Worm (Caenorhabditis elegans): ENCODE results near the gene rib-2.
"Not testable (repeated sequence)": the region's sequence is repeated elsewhere in the genome, so short reads cannot be mapped to it uniquely, and the experiment has no call there.

rib-2 gene

ce11 chrIII:10750043-10750442, 7.4 kb downstream of the rib-2 start, which contains the start of gene enu-3.6:
Gene enu-3.6 (plus strand): TSS chrIII:10750434.
- TF ChIP-seq lin-32 (GFP tag; optimal IDR thresholded peaks at IDR 0.05); blmp-1 (tag; optimal IDR thresholded peaks at IDR 0.05); mls-2 (tag; optimal IDR thresholded peaks at IDR 0.05): not testable (repeated sequence)

ce11 chrIII:10754379-10754778, 11.8 kb downstream of the rib-2 start:
- TF ChIP-seq bed-3 (GFP tag; optimal IDR thresholded peaks at IDR 0.05) (no peak), sptf-1 (tag; optimal IDR thresholded peaks at IDR 0.05) (no peak)

- no peak for TF ChIP-seq nhr-12 (tag; optimal IDR thresholded peaks at IDR 0.05)
- TF ChIP-seq elt-3 (tag; optimal IDR thresholded peaks at IDR 0.05): no peak
Observed at ce11 chrIII:10755480-10756066, 13.0 kb downstream of the rib-2 start, which contains the start of gene hpl-2. Gene hpl-2 (minus strand): TSS chrIII:10755530.

- TF ChIP-seq elt-1 (tag; optimal IDR thresholded peaks at IDR 0.05; ENCODE audit: borderline replicate concordance, insufficient read depth): no peak
- TF ChIP-seq cnd-1 (tag; optimal IDR thresholded peaks at IDR 0.05): no peak
- TF ChIP-seq ceh-43 (GFP tag; optimal IDR thresholded peaks at IDR 0.05): no peak
- no peak for TF ChIP-seq nhr-2 (tag; optimal IDR thresholded peaks at IDR 0.05)
- TF ChIP-seq nhr-237 (tag; optimal IDR thresholded peaks at IDR 0.05): no peak
- TF ChIP-seq ces-1 (GFP tag; optimal IDR thresholded peaks at IDR 0.05): no peak
- TF ChIP-seq unc-120 (tag; optimal IDR thresholded peaks at IDR 0.05; ENCODE audit: poor library complexity, severe bottlenecking): no peak
- TF ChIP-seq pha-4 (tag; optimal IDR thresholded peaks at IDR 0.05): no peak
- no peak for TF ChIP-seq nhr-12 (tag; optimal IDR thresholded peaks at IDR 0.05)
- no peak for TF ChIP-seq lsy-2 (tag; optimal IDR thresholded peaks at IDR 0.05)
- TF ChIP-seq zip-8 (tag; optimal IDR thresholded peaks at IDR 0.05): no peak
- TF ChIP-seq flh-1 (GFP tag; optimal IDR thresholded peaks at IDR 0.05): no peak
- TF ChIP-seq mls-2 (tag; optimal IDR thresholded peaks at IDR 0.05): no peak
- no peak for TF ChIP-seq lin-13 (tag; optimal IDR thresholded peaks at IDR 0.05)
- TF ChIP-seq mab-5 (tag; optimal IDR thresholded peaks at IDR 0.05): no peak
Observed at ce11 chrIII:10757540-10757939, 14.9 kb downstream of the rib-2 start, which contains the start of gene rnf-113. Gene rnf-113 (minus strand): TSS chrIII:10757640.

ce11 chrIII:10758422-10758821, 15.8 kb downstream of the rib-2 start, which contains the start of gene K01G5.10:
Gene K01G5.10 (minus strand): TSS chrIII:10758522.
- TF ChIP-seq nhr-237 (tag; optimal IDR thresholded peaks at IDR 0.05) (no peak), hlh-1 (tag; optimal IDR thresholded peaks at IDR 0.05) (no peak), ztf-11 (tag; optimal IDR thresholded peaks at IDR 0.05) (no peak), lsy-2 (tag; optimal IDR thresholded peaks at IDR 0.05) (no peak), drap-1 (GFP tag; optimal IDR thresholded peaks at IDR 0.05) (no peak), pha-4 (tag; optimal IDR thresholded peaks at IDR 0.05) (no peak), sptf-1 (tag; optimal IDR thresholded peaks at IDR 0.05) (no peak), snpc-4 (tag; optimal IDR thresholded peaks at IDR 0.05) (no peak), ham-2 (GFP tag; optimal IDR thresholded peaks at IDR 0.05) (no peak)

- TF ChIP-seq ces-1 (GFP tag; optimal IDR thresholded peaks at IDR 0.05) (peak; percentile 91), nhr-2 (tag; optimal IDR thresholded peaks at IDR 0.05) (peak; percentile 71), blmp-1 (tag; optimal IDR thresholded peaks at IDR 0.05) (peak; percentile 72), ztf-11 (tag; optimal IDR thresholded peaks at IDR 0.05) (peak; percentile 99), pha-4 (tag; optimal IDR thresholded peaks at IDR 0.05) (peak; percentile 100), mep-1 (tag; optimal IDR thresholded peaks at IDR 0.05) (peak; percentile 100), tbx-8 (GFP tag; optimal IDR thresholded peaks at IDR 0.05) (peak; percentile 97), cnd-1 (tag; optimal IDR thresholded peaks at IDR 0.05) (peak; percentile 98), lin-13 (tag; optimal IDR thresholded peaks at IDR 0.05) (peak; percentile 100), mab-5 (tag; optimal IDR thresholded peaks at IDR 0.05) (peak; percentile 81), ceh-43 (GFP tag; optimal IDR thresholded peaks at IDR 0.05) (peak; percentile 93), ham-2 (GFP tag; optimal IDR thresholded peaks at IDR 0.05) (peak; percentile 90), bed-3 (GFP tag; optimal IDR thresholded peaks at IDR 0.05) (peak; percentile 88), lin-32 (GFP tag; optimal IDR thresholded peaks at IDR 0.05) (peak; percentile 87), unc-39 (tag; optimal IDR thresholded peaks at IDR 0.05) (peak; percentile 96), sem-2 (GFP tag; optimal IDR thresholded peaks at IDR 0.05) (peak; percentile 74), elt-3 (tag; optimal IDR thresholded peaks at IDR 0.05) (peak; percentile 88), unc-120 (tag; optimal IDR thresholded peaks at IDR 0.05; ENCODE audit: poor library complexity, severe bottlenecking) (peak; percentile 97), snpc-4 (tag; optimal IDR thresholded peaks at IDR 0.05) (no peak), M03D4.4 (tag; optimal IDR thresholded peaks at IDR 0.05) (peak; percentile 98), unc-62 (GFP tag; optimal IDR thresholded peaks at IDR 0.05) (peak; percentile 96), mls-2 (tag; optimal IDR thresholded peaks at IDR 0.05) (peak; percentile 99), nhr-28 (tag; optimal IDR thresholded peaks at IDR 0.05) (peak; percentile 91), drap-1 (GFP tag; optimal IDR thresholded peaks at IDR 0.05) (peak; percentile 99), hlh-1 (tag; optimal IDR thresholded peaks at IDR 0.05) (peak; percentile 94), lsy-2 (tag; optimal IDR thresholded peaks at IDR 0.05) (peak; percentile 94), sptf-1 (tag; optimal IDR thresholded peaks at IDR 0.05) (peak; percentile 99), nhr-12 (tag; optimal IDR thresholded peaks at IDR 0.05) (peak; percentile 99), ceh-39 (tag; optimal IDR thresholded peaks at IDR 0.05) (peak; percentile 99), zip-8 (tag; optimal IDR thresholded peaks at IDR 0.05) (no peak)
Observed at ce11 chrIII:10759050-10760023, 16.7 kb downstream of the rib-2 start, which contains the start of gene tasp-1. Gene tasp-1 (plus strand): TSS chrIII:10759307.
